Fruit fly (Drosophila melanogaster) whole organism, wandering third instar larva: ENCODE results near the gene EMC6.

ENCODE experiments used
- Hnf4 ChIP-seq: fragments of 200-800 bp; sonication (Bioruptor generic); optimal IDR thresholded peaks from 2 replicates; lab custom pipeline; 2016; ENCODE audit warnings: missing biosample characterization, mild to moderate bottlenecking, missing genetic modification characterization
- Hr78 ChIP-seq: fragments of >200 bp; optimal IDR thresholded peaks from 2 replicates; lab custom pipeline; 2017; ENCODE audit warnings: missing biosample characterization, missing genetic modification characterization
- N ChIP-seq: fragments of >200 bp; optimal IDR thresholded peaks from 2 replicates; lab custom pipeline; 2018; ENCODE audit warnings: missing biosample characterization, missing external identifiers, missing genetic modification characterization
- Vsx2 ChIP-seq: fragments of 200-300, 225-300 bp; sonication (Bioruptor generic); optimal IDR thresholded peaks from 2 replicates; lab custom pipeline; 2018; ENCODE audit warnings: missing biosample characterization, missing genetic modification characterization; ENCODE audit not compliant: partially characterized antibody
- fru ChIP-seq: fragments of 200-800 bp; sonication (Bioruptor generic); optimal IDR thresholded peaks from 3 replicates; lab custom pipeline; 2016; ENCODE audit warnings: missing biosample characterization, mild to moderate bottlenecking, missing genetic modification characterization
- pan ChIP-seq: fragments of >200 bp; optimal IDR thresholded peaks from 2 replicates; lab custom pipeline; 2017
- psq ChIP-seq: fragments of 200-800 bp; sonication (Bioruptor generic); optimal IDR thresholded peaks from 3 replicates; lab custom pipeline; 2017; ENCODE audit warnings: missing biosample characterization, mild to moderate bottlenecking, missing genetic modification characterization, moderate library complexity
- rgr ChIP-seq: fragments of 200-800 bp; sonication (Bioruptor generic); optimal IDR thresholded peaks from 3 replicates; lab custom pipeline; 2016; ENCODE audit warnings: missing biosample characterization, mild to moderate bottlenecking, missing genetic modification characterization
- usp ChIP-seq: fragments of >200 bp; optimal IDR thresholded peaks from 2 replicates; lab custom pipeline; 2017; ENCODE audit warnings: missing biosample characterization, missing genetic modification characterization

DNA sequence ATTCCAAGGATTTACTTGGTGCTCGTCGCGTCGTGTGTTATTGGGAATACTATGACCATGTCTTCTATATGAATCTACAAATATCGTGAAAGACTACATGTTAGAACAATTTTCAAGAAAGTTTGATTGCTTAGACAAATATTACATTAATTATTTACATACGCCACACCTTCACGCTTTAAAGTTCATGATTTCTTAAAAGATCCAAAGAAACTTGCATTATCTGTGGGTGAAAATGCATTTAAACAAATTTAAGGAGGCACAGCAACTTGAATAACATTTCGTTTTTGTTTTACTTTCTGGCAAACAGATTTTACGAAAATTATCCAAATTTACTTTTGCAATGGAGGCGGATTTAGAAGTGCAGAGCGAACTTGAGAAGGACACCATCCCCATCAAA, 11.8 kb upstream of the EMC6 start, which contains the start of gene CG31115:
- TF ChIP-seq Hr78 (no peak), Hnf4 (GFP tag; lab: Kevin White, UChicago) (no peak), psq (GFP tag; lab: Kevin White, UChicago) (no peak), usp (GFP tag; lab: Kevin White, UChicago) (no peak), pan (lab: Kevin White, UChicago) (no peak), fru (GFP tag; lab: Kevin White, UChicago) (no peak), N (no peak), Vsx2 (GFP tag; lab: Kevin White, UChicago) (no peak), rgr (GFP tag; lab: Kevin White, UChicago) (no peak)
